Worm (Caenorhabditis elegans) whole organism, L4/young adult: ENCODE results near the gene R02D5.1.

Experiments
- W03F9.2 ChIP-seq: fragments of 150-350 bp; optimal IDR thresholded peaks from 2 replicates; lab custom pipeline; 2014; ENCODE audit warnings: missing biosample characterization, missing genetic modification characterization
- dao-5 ChIP-seq: sonication (generic microtip); optimal IDR thresholded peaks from 2 replicates; lab custom pipeline; 2016; ENCODE audit warnings: missing genotype, missing genetic modification characterization, moderate library complexity, missing compliant biosample characterization
- him-1 ChIP-seq: sonication (generic microtip); optimal IDR thresholded peaks from 2 replicates; lab custom pipeline; 2016; ENCODE audit warnings: missing genotype, missing genetic modification reagents, missing genetic modification characterization, missing compliant biosample characterization

DNA sequence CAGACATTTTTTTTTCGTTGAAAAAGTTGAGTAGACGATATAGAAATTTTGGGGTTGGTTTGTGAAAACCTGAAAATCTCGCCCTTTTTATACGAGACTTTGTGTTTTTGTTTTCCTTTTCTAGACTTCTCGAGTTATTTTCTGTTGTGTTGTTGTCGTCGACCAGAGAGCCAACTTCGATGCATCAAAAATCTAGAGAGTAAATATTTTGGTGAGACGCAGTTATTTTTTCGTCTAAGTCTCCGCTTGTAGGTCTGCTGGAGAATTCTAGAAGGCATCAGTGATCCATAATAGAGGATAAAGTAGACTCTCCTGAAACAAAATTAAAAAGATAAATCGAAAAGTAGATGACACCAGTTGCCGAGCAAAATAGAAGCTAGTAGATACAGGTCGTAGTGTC is 43.7 kb upstream of the R02D5.1 start, which contains the start of gene F08H9.4:
- TF ChIP-seq dao-5 (tag; lab: Kevin White, UChicago) (no peak), W03F9.2 (tag; lab: Kevin White, UChicago) (no peak), him-1 (tag; lab: Kevin White, UChicago) (no peak)
